Worm (Caenorhabditis elegans): ENCODE results near the gene trcs-2.

The trcs-2 gene

DNA sequence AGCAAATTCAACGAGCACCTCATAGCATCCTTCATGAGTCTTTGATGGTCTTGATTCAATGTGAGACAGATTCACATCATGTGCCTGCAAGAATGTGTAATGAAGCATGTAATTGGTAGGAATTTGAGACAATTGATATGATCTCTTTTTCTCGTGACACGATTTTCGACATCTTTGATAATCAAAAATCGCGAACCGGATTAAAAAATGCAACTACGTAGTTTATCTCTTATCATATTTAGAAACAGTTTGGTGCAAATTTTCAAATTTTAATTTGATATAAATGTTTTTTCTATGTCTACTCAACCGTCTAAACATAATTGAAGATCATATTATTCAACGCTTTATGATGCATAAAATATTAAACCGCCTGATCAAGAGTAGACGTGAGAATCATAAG, 42.1 kb downstream of the trcs-2 start:
- TF ChIP-seq tab-1 (GFP tag; IDR thresholded peaks at IDR 0.05): no peak
- TF ChIP-seq med-1 (GFP tag; optimal IDR thresholded peaks at IDR 0.05; ENCODE audit: insufficient read depth): no peak
- no peak for TF ChIP-seq ref-1 (GFP tag; conservative IDR thresholded peaks at IDR 0.05)

DNA sequence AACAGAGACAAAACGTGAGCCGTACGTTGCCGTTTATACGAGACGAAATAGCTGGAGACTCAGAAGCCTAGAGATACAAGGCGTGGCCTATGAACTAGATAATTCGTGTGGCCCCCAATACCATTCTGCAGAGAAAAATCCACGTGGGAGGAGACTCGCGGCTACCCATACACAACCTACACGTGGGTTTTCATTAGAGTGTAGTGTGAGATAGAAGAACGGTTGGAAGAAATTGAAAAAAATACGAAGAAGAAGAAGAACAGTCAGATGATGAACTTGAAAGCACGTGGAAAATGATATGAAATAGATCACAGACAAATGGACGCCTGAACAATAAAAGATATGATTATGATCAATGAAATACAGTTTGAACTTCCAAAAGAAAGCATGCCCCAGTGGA, 42.9 kb downstream of the trcs-2 start:
- TF ChIP-seq tab-1 (GFP tag; IDR thresholded peaks at IDR 0.05) (no peak), ztf-29 (GFP tag; IDR thresholded peaks at IDR 0.05) (no peak), med-1 (GFP tag; optimal IDR thresholded peaks at IDR 0.05; ENCODE audit: insufficient read depth) (no peak), ref-1 (GFP tag; conservative IDR thresholded peaks at IDR 0.05) (no peak), klf-2 (GFP tag; conservative IDR thresholded peaks at IDR 0.05) (no peak), T22C8.4 (GFP tag; IDR thresholded peaks at IDR 0.05) (no peak), cog-1 (tag; optimal IDR thresholded peaks at IDR 0.05) (no peak), ztf-23 (GFP tag; IDR thresholded peaks at IDR 0.05) (no peak), flt-1 (GFP tag; IDR thresholded peaks at IDR 0.05) (no peak)

DNA sequence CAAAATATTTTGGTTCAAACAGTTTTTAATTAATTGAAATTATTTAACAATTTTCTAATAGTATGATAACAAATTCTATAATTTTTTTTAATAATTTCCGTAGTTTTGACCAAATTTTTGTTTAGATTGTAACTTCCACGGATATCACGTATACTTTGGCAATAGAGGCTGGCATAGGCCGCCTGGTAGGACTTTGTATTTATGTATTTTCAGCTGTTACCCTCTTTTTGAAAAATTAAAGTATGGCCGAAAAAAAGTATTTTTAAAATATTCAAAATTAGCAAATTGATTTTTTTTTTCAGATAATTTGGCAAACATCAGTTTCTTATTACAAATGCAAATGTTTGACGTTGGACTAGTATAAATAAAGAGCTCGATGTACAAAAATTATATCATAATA, 44.2 kb downstream of the trcs-2 start, which contains the start of the genes nsph-1.1 and K08F8.15:
TSS of gene nsph-1.1 (plus strand) at position 301 of the 400 bp plus-strand sequence.
TSS of gene K08F8.15 (plus strand) at position 335 of the 400 bp plus-strand sequence.
- no peak for TF ChIP-seq ztf-23 (GFP tag; IDR thresholded peaks at IDR 0.05)
- TF ChIP-seq ztf-29 (GFP tag; IDR thresholded peaks at IDR 0.05): no peak
- no peak for TF ChIP-seq cog-1 (tag; optimal IDR thresholded peaks at IDR 0.05)
- no peak for TF ChIP-seq ref-1 (GFP tag; conservative IDR thresholded peaks at IDR 0.05)
- TF ChIP-seq flt-1 (GFP tag; IDR thresholded peaks at IDR 0.05): no peak
- no peak for TF ChIP-seq med-1 (GFP tag; optimal IDR thresholded peaks at IDR 0.05; ENCODE audit: insufficient read depth)
- no peak for TF ChIP-seq klf-2 (GFP tag; conservative IDR thresholded peaks at IDR 0.05)
- TF ChIP-seq T22C8.4 (GFP tag; IDR thresholded peaks at IDR 0.05): no peak
- no peak for TF ChIP-seq tab-1 (GFP tag; IDR thresholded peaks at IDR 0.05)

DNA sequence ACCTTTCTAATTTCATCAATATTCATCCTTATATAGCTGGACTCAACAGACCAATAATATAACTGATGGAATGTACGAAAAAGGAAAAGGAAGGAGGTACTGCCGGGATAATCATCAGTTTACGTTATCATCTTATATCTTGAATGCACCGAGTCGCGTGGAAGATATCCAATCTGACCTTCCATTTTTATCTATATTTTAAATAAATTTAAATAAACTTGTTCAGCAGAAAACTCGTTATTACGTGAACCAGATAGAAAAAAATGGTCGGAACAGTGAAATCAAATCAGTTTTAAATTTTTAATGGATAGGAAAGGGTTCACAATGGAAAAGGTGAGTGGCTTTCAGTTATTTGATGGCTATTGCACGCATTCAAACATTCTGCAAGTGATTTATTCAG, 44.6 kb downstream of the trcs-2 start, which contains the start of gene pah-1:
TSS of gene pah-1 (minus strand) at position 101 of the 400 bp plus-strand sequence.
- TF ChIP-seq flt-1 (GFP tag; IDR thresholded peaks at IDR 0.05) (no peak), T22C8.4 (GFP tag; IDR thresholded peaks at IDR 0.05) (no peak), cog-1 (tag; optimal IDR thresholded peaks at IDR 0.05) (no peak), ztf-23 (GFP tag; IDR thresholded peaks at IDR 0.05) (no peak), ref-1 (GFP tag; conservative IDR thresholded peaks at IDR 0.05) (no peak), med-1 (GFP tag; optimal IDR thresholded peaks at IDR 0.05; ENCODE audit: insufficient read depth) (no peak), klf-2 (GFP tag; conservative IDR thresholded peaks at IDR 0.05) (no peak), ztf-29 (GFP tag; IDR thresholded peaks at IDR 0.05) (no peak), tab-1 (GFP tag; IDR thresholded peaks at IDR 0.05) (no peak)

DNA sequence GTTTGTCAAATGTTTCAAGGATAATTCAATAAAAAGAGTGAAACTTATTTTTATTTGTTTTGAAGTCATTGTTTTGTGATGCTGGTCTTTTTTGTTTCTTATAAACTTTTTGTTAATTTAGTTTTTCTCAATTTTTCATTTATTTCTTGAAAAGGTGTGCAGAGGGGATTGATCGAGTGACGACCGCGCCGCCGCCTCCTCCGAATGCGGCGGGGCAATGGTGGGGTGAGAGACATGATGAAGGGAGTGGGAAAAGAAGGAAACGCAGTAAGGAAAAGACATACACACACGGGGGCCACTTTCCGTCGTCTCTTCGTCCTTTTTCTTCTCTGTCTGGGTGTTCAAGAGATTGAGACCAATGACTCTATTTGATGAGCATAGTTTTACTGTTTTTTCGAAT, 47.1 kb downstream of the trcs-2 start:
- TF ChIP-seq cog-1 (tag; optimal IDR thresholded peaks at IDR 0.05) (no peak), ztf-23 (GFP tag; IDR thresholded peaks at IDR 0.05) (0 out of 2 replicates have a peak, but pooled peaks have one; percentile 40), tab-1 (GFP tag; IDR thresholded peaks at IDR 0.05) (no peak), med-1 (GFP tag; optimal IDR thresholded peaks at IDR 0.05; ENCODE audit: insufficient read depth) (no peak), flt-1 (GFP tag; IDR thresholded peaks at IDR 0.05) (no peak)

DNA sequence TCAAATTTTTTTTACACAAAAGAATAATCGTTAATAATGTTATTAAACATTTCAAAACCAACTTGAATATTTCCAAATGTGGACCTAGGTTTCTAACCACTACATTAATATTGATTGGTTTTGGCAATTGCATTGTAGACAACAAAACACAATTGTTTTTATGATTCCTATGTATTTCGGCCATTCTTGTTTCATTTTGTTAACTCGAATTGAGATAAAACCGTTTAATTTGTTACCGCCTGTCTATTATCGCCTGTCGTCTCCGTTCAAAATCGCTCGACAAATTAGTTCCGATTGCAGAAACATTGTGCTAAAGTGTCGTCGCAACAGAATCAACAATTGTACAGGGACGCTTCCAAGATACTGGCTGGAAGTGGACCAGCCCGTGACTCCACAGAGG, 48.4 kb downstream of the trcs-2 start, which contains the start of gene let-19:
TSS of gene let-19 (plus strand) at position 301 of the 400 bp plus-strand sequence.
- TF ChIP-seq flt-1 (GFP tag; IDR thresholded peaks at IDR 0.05) (no peak), klf-2 (GFP tag; conservative IDR thresholded peaks at IDR 0.05) (no peak), ztf-29 (GFP tag; IDR thresholded peaks at IDR 0.05) (no peak), med-1 (GFP tag; optimal IDR thresholded peaks at IDR 0.05; ENCODE audit: insufficient read depth) (no peak), ref-1 (GFP tag; conservative IDR thresholded peaks at IDR 0.05) (no peak), tab-1 (GFP tag; IDR thresholded peaks at IDR 0.05) (no peak), T22C8.4 (GFP tag; IDR thresholded peaks at IDR 0.05) (no peak), cog-1 (tag; optimal IDR thresholded peaks at IDR 0.05) (no peak), ztf-23 (GFP tag; IDR thresholded peaks at IDR 0.05) (no peak)

Measured in whole organism, midembryonic.